Worm (Caenorhabditis elegans) whole organism, L3 larva: Measurements from ENCODE around the gene sri-48.

Experiments
- R02D3.7 ChIP-seq: fragments of 150-350 bp; optimal IDR thresholded peaks from 2 replicates; lab custom pipeline; 2014; ENCODE audit warnings: missing biosample characterization, missing genetic modification characterization
- ZK546.5 ChIP-seq: sonication (generic microtip); optimal IDR thresholded peaks from 2 replicates; lab custom pipeline; 2017; ENCODE audit warnings: missing biosample characterization, missing genetic modification characterization
- ceh-16 ChIP-seq: sonication (generic microtip); optimal IDR thresholded peaks from 2 replicates; lab custom pipeline; 2017; ENCODE audit warnings: missing biosample characterization, missing genetic modification characterization
- ceh-28 ChIP-seq: fragments of 150-350 bp; optimal IDR thresholded peaks from 2 replicates; lab custom pipeline; 2014; ENCODE audit warnings: missing biosample characterization, missing genetic modification reagents, missing genetic modification characterization
- ceh-9 ChIP-seq: sonication (generic microtip); optimal IDR thresholded peaks from 2 replicates; lab custom pipeline; 2018; ENCODE audit warnings: missing biosample characterization, missing genetic modification characterization
- daf-12 ChIP-seq: fragments of 150-350 bp; optimal IDR thresholded peaks from 2 replicates; lab custom pipeline; 2014; ENCODE audit warnings: missing biosample characterization, missing genetic modification reagents, missing genetic modification characterization
- egl-27 ChIP-seq: sonication (generic microtip); optimal IDR thresholded peaks from 4 replicates; lab custom pipeline; 2017; ENCODE audit warnings: missing biosample characterization, missing genetic modification reagents, missing genetic modification characterization
- egl-5 ChIP-seq: fragments of 150-350 bp; optimal IDR thresholded peaks from 2 replicates; lab custom pipeline; 2017; ENCODE audit warnings: missing biosample characterization, missing genetic modification reagents, missing genetic modification characterization, inconsistent platforms
- elt-1 ChIP-seq: fragments of 150-350 bp; optimal IDR thresholded peaks from 2 replicates; lab custom pipeline; 2014; ENCODE audit warnings: missing biosample characterization, missing genetic modification characterization
- elt-3 ChIP-seq, 3 experiments: fragments of 150-350 bp in 1 of 3; sonication (generic microtip) in 2 of 3; optimal IDR thresholded peaks; 2 replicates in 2 of 3; 4 replicates in 1 of 3; lab custom pipeline; 2014 to 2017; ENCODE audit warnings: missing biosample characterization in 3 of 3, missing genetic modification characterization in 3 of 3
- eor-1 ChIP-seq, 2 experiments: fragments of 150-350 bp; optimal IDR thresholded peaks; 2 replicates each; lab custom pipeline; 2014 to 2018; ENCODE audit warnings: missing biosample characterization in 2 of 2, missing genetic modification characterization in 2 of 2
- fos-1 ChIP-seq: fragments of 150-350 bp; optimal IDR thresholded peaks from 2 replicates; lab custom pipeline; 2014; ENCODE audit warnings: missing biosample characterization, missing genetic modification characterization
- jun-1 ChIP-seq: fragments of 150-350 bp; optimal IDR thresholded peaks from 2 replicates; lab custom pipeline; 2014; ENCODE audit warnings: missing biosample characterization, missing genetic modification reagents, missing genetic modification characterization
- lin-15B ChIP-seq: fragments of 150-350 bp; optimal IDR thresholded peaks from 2 replicates; lab custom pipeline; 2014; ENCODE audit warnings: missing biosample characterization, missing genetic modification characterization
- mdl-1 ChIP-seq: fragments of 150-350 bp; optimal IDR thresholded peaks from 2 replicates; lab custom pipeline; 2014; ENCODE audit warnings: missing biosample characterization, missing genetic modification characterization
- nfya-1 ChIP-seq: sonication (generic microtip); optimal IDR thresholded peaks from 2 replicates; lab custom pipeline; 2017; ENCODE audit warnings: missing genetic modification characterization, mild to moderate bottlenecking, missing compliant biosample characterization, antibody characterized with exemption, moderate library complexity; ENCODE audit not compliant: insufficient read depth
- nhr-11 ChIP-seq: fragments of 150-350 bp; optimal IDR thresholded peaks from 2 replicates; lab custom pipeline; 2014; ENCODE audit warnings: missing biosample characterization, missing genetic modification characterization
- nhr-12 ChIP-seq: fragments of 150-350 bp; optimal IDR thresholded peaks from 2 replicates; lab custom pipeline; 2014; ENCODE audit warnings: missing biosample characterization, missing genetic modification characterization
- nhr-237 ChIP-seq: fragments of 150-350 bp; optimal IDR thresholded peaks from 2 replicates; lab custom pipeline; 2014; ENCODE audit warnings: missing biosample characterization, missing genetic modification characterization
- nhr-25 ChIP-seq: sonication (generic microtip); optimal IDR thresholded peaks from 2 replicates; lab custom pipeline; 2017; ENCODE audit warnings: missing biosample characterization, missing genetic modification characterization
- nhr-28 ChIP-seq: fragments of 150-350 bp; optimal IDR thresholded peaks from 2 replicates; lab custom pipeline; 2014; ENCODE audit warnings: missing biosample characterization, missing genetic modification characterization
- nhr-43 ChIP-seq: sonication (generic microtip); optimal IDR thresholded peaks from 2 replicates; lab custom pipeline; 2016; ENCODE audit warnings: mild to moderate bottlenecking, missing genetic modification characterization, missing compliant biosample characterization; ENCODE audit not compliant: poor library complexity, severe bottlenecking
- nhr-76 ChIP-seq: fragments of 150-350 bp; sonication (generic microtip); optimal IDR thresholded peaks from 5 replicates; lab custom pipeline; 2014; ENCODE audit warnings: missing biosample characterization, missing genetic modification characterization
- nhr-77 ChIP-seq: fragments of 150-350 bp; optimal IDR thresholded peaks from 2 replicates; lab custom pipeline; 2014; ENCODE audit warnings: missing biosample characterization, missing genetic modification characterization
- pha-4 ChIP-seq: fragments of 150-350 bp; optimal IDR thresholded peaks from 2 replicates; lab custom pipeline; 2014; ENCODE audit warnings: missing biosample characterization, missing genetic modification reagents, missing genetic modification characterization
- sea-2 ChIP-seq: fragments of 150-350 bp; sonication (generic microtip); optimal IDR thresholded peaks from 4 replicates; lab custom pipeline; 2014; ENCODE audit warnings: missing biosample characterization, missing genetic modification reagents, missing genetic modification characterization
- skn-1 ChIP-seq: fragments of 150-350 bp; optimal IDR thresholded peaks from 2 replicates; lab custom pipeline; 2014; ENCODE audit warnings: missing biosample characterization, missing genetic modification characterization
- snpc-4 ChIP-seq: fragments of 150-350 bp; optimal IDR thresholded peaks from 2 replicates; lab custom pipeline; 2014; ENCODE audit warnings: missing biosample characterization, missing genetic modification characterization
- unc-39 ChIP-seq: sonication (generic microtip); optimal IDR thresholded peaks from 4 replicates; lab custom pipeline; 2017; ENCODE audit warnings: missing biosample characterization, missing genetic modification characterization
- unc-62 ChIP-seq: fragments of 150-350 bp; sonication (generic microtip); optimal IDR thresholded peaks from 4 replicates; lab custom pipeline; 2014; ENCODE audit warnings: missing biosample characterization, missing genetic modification reagents, missing genetic modification characterization
- zag-1 ChIP-seq: fragments of 150-350 bp; optimal IDR thresholded peaks from 2 replicates; lab custom pipeline; 2014; ENCODE audit warnings: missing biosample characterization, missing genetic modification characterization
- ztf-11 ChIP-seq: fragments of 150-350 bp; optimal IDR thresholded peaks from 2 replicates; lab custom pipeline; 2014; ENCODE audit warnings: missing biosample characterization, missing genetic modification characterization
- ztf-4 ChIP-seq: fragments of 150-350 bp; optimal IDR thresholded peaks from 2 replicates; lab custom pipeline; 2014; ENCODE audit warnings: missing biosample characterization, missing genetic modification characterization

sri-48 gene

ce11 chrII:3206423-3206989 lies 5.4 kb upstream of the sri-48 start, which contains the start of the genes ZC239.20 and ZC239.21:
Gene ZC239.20 (minus strand): TSS chrII:3206523.
Gene ZC239.21 (plus strand): TSS chrII:3206939.
- TF ChIP-seq elt-1 (tag; lab: Kevin White, UChicago): no peak

ce11 chrII:3203415-3203814 lies 2.3 kb upstream of the sri-48 start, which contains the start of gene sri-50:
Gene sri-50 (plus strand): TSS chrII:3203715.
- no peak for TF ChIP-seq nfya-1 (tag; lab: Kevin White, UChicago)
- TF ChIP-seq nhr-77 (tag; lab: Kevin White, UChicago): no peak
- no peak for TF ChIP-seq nhr-11 (tag; lab: Kevin White, UChicago)
- no peak for TF ChIP-seq unc-62 (GFP tag; lab: Kevin White, UChicago)
- TF ChIP-seq sea-2 (GFP tag; lab: Kevin White, UChicago): no peak
- TF ChIP-seq jun-1 (tag; lab: Kevin White, UChicago): no peak
- TF ChIP-seq fos-1: no peak
- no peak for TF ChIP-seq elt-1 (tag; lab: Kevin White, UChicago)
- no peak for TF ChIP-seq ceh-16 (tag; lab: Kevin White, UChicago)
- no peak for TF ChIP-seq mdl-1
- no peak for TF ChIP-seq ceh-9 (tag; lab: Kevin White, UChicago)
- TF ChIP-seq ZK546.5 (tag; lab: Kevin White, UChicago): no peak
- no peak for TF ChIP-seq lin-15B (tag; lab: Kevin White, UChicago)
- TF ChIP-seq nhr-28 (tag; lab: Kevin White, UChicago): no peak
- TF ChIP-seq pha-4 (tag; lab: Kevin White, UChicago): no peak
- no peak for TF ChIP-seq skn-1 (tag; lab: Kevin White, UChicago)
- no peak for TF ChIP-seq nhr-237 (tag; lab: Kevin White, UChicago)
- no peak for TF ChIP-seq nhr-76 (tag; lab: Kevin White, UChicago)
- TF ChIP-seq nhr-43 (tag; lab: Kevin White, UChicago): no peak

ce11 chrII:3202519-3202918 lies 1.4 kb upstream of the sri-48 start, which contains the start of gene sri-53:
Gene sri-53 (minus strand): TSS chrII:3202619.
- TF ChIP-seq ztf-4 (tag; lab: Kevin White, UChicago) (no peak), egl-27 (tag; lab: Kevin White, UChicago) (no peak), R02D3.7 (tag; lab: Kevin White, UChicago) (no peak), lin-15B (tag; lab: Kevin White, UChicago) (no peak), nhr-25 (tag; lab: Kevin White, UChicago) (no peak), nhr-237 (tag; lab: Kevin White, UChicago) (no peak), egl-5 (tag; lab: Kevin White, UChicago) (no peak), elt-3 (tag; optimal IDR thresholded peaks at IDR 0.05; lab: Kevin White, UChicago) (no peak), zag-1 (no peak), snpc-4 (no peak), daf-12 (tag; lab: Kevin White, UChicago) (no peak), nhr-43 (tag; lab: Kevin White, UChicago) (no peak), jun-1 (tag; lab: Kevin White, UChicago) (no peak), ztf-11 (tag; lab: Kevin White, UChicago) (no peak)
- TF ChIP-seq, all 47 proteins: peak for 0

ce11 chrII:3198998-3199397 lies 2.1 kb downstream of the sri-48 start, which contains the start of gene sri-51:
Gene sri-51 (minus strand): TSS chrII:3199098.
- TF ChIP-seq nhr-12 (tag; lab: Kevin White, UChicago) (no peak), fos-1 (no peak), skn-1 (tag; lab: Kevin White, UChicago) (no peak), sea-2 (GFP tag; lab: Kevin White, UChicago) (no peak), egl-27 (tag; lab: Kevin White, UChicago) (no peak), daf-12 (tag; lab: Kevin White, UChicago) (no peak), ceh-28 (no peak), elt-3 (tag; optimal IDR thresholded peaks at IDR 0.05; lab: Kevin White, UChicago) (no peak), pha-4 (tag; lab: Kevin White, UChicago) (no peak), elt-1 (tag; lab: Kevin White, UChicago) (no peak), unc-39 (tag; lab: Kevin White, UChicago) (no peak), nhr-237 (tag; lab: Kevin White, UChicago) (no peak), mdl-1 (no peak), eor-1 (tag; optimal IDR thresholded peaks at IDR 0.05; lab: Kevin White, UChicago) (no peak)
